Worm (Caenorhabditis elegans) whole organism, young adult: Measurements from ENCODE around the gene F27E5.9.

Experiments used
- B0261.1 ChIP-seq: sonication (generic microtip); optimal IDR thresholded peaks from 2 replicates; lab custom pipeline; 2016; ENCODE audit warnings: mild to moderate bottlenecking, missing genetic modification characterization, moderate library complexity, missing compliant biosample characterization
- attf-3 ChIP-seq: fragments of 200-800 bp; sonication (Bioruptor generic); conservative IDR thresholded peaks from 2 replicates; pipeline ENCODE4 v1.3.6; 2022; ENCODE audit warnings: missing genetic modification reagents, missing genetic modification characterization, missing compliant biosample characterization
- attf-6 ChIP-seq: fragments of 200-800 bp; sonication (Bioruptor generic); IDR thresholded peaks from 2 replicates; pipeline ENCODE4 v1.3.6; 2022; ENCODE audit warnings: missing genetic modification reagents, missing genetic modification characterization, missing compliant biosample characterization
- cebp-2 ChIP-seq: fragments of 200-800 bp; sonication (Bioruptor generic); IDR thresholded peaks from 2 replicates; pipeline ENCODE4 v1.3.6; 2022; ENCODE audit warnings: missing genetic modification characterization, missing compliant biosample characterization
- ceh-79 ChIP-seq: sonication (generic microtip); optimal IDR thresholded peaks from 2 replicates; lab custom pipeline; 2017; ENCODE audit warnings: mild to moderate bottlenecking, missing genetic modification characterization, missing compliant biosample characterization
- egl-44 ChIP-seq: fragments of 200-800 bp; sonication (Bioruptor generic); IDR thresholded peaks from 2 replicates; pipeline ENCODE4 v1.3.6; 2022; ENCODE audit warnings: missing genetic modification reagents, missing genetic modification characterization, missing compliant biosample characterization
- ekl-4 ChIP-seq: fragments of 200-800 bp; sonication (Bioruptor generic); IDR thresholded peaks from 2 replicates; pipeline ENCODE4 v1.3.6; 2022; ENCODE audit warnings: missing genetic modification reagents, missing genetic modification characterization, missing compliant biosample characterization
- lin-26 ChIP-seq: fragments of 200-800 bp; sonication (Bioruptor generic); IDR thresholded peaks from 2 replicates; pipeline ENCODE4 v1.3.6; 2022; ENCODE audit warnings: missing genetic modification reagents, missing genetic modification characterization, missing compliant biosample characterization
- lin-35 ChIP-seq, 3 experiments: fragments of 150-350 bp in 2 of 3; sonication (generic microtip) in 1 of 3; optimal IDR thresholded peaks; 2 replicates each; lab custom pipeline; 2014 to 2018; ENCODE audit warnings: missing biosample characterization in 3 of 3, missing genetic modification characterization in 3 of 3, missing genetic modification reagents in 3 of 3
- nhr-27 ChIP-seq: fragments of 200-800 bp; sonication (Bioruptor generic); optimal IDR thresholded peaks from 2 replicates; lab custom pipeline; 2018; ENCODE audit warnings: mild to moderate bottlenecking, missing genetic modification characterization, moderate library complexity, missing compliant biosample characterization
- nhr-80 ChIP-seq: sonication (generic microtip); optimal IDR thresholded peaks from 2 replicates; lab custom pipeline; 2016; ENCODE audit warnings: missing genetic modification characterization, missing compliant biosample characterization
- rcor-1 ChIP-seq: fragments of 200-800 bp; sonication (Bioruptor generic); IDR thresholded peaks from 2 replicates; pipeline ENCODE4 v1.3.6; 2022; ENCODE audit warnings: missing genetic modification reagents, missing genetic modification characterization, missing compliant biosample characterization
- unc-130 ChIP-seq: sonication (generic microtip); optimal IDR thresholded peaks from 2 replicates; lab custom pipeline; 2016; ENCODE audit warnings: missing genetic modification reagents, missing genetic modification characterization, missing compliant biosample characterization
- ztf-3 ChIP-seq: fragments of 200-800 bp; sonication (Bioruptor generic); optimal IDR thresholded peaks from 2 replicates; lab custom pipeline; 2018; ENCODE audit warnings: mild to moderate bottlenecking, missing genetic modification characterization, missing compliant biosample characterization

ce11 chrII:10121725-10122124 lies 13.0 kb upstream of the F27E5.9 start, which contains the start of gene lov-1:
- TF ChIP-seq attf-6 (GFP tag; lab: Robert Waterston, UW): no peak
- TF ChIP-seq unc-130: no peak
- TF ChIP-seq B0261.1 (tag; lab: Kevin White, UChicago): no peak
- TF ChIP-seq nhr-27: no peak
- TF ChIP-seq ekl-4 (GFP tag; lab: Robert Waterston, UW): no peak
- TF ChIP-seq lin-26 (GFP tag; lab: Robert Waterston, UW): no peak
- TF ChIP-seq egl-44: no peak
- TF ChIP-seq cebp-2 (GFP tag; lab: Robert Waterston, UW): no peak
- no peak for TF ChIP-seq ceh-79 (tag; lab: Kevin White, UChicago)
- TF ChIP-seq rcor-1 (GFP tag; lab: Robert Waterston, UW): no peak
- no peak for TF ChIP-seq attf-3
- no peak for TF ChIP-seq ztf-3 (GFP tag; lab: Kevin White, UChicago)
- no peak for TF ChIP-seq lin-35 (GFP tag; optimal IDR thresholded peaks at IDR 0.05; lab: Kevin White, UChicago)
- TF ChIP-seq nhr-80 (tag; lab: Kevin White, UChicago): no peak
